Worm (Caenorhabditis elegans) whole organism, L3 larva: Measurements from ENCODE around the gene fbxa-190.

Experiments
- R02D3.7 ChIP-seq: fragments of 150-350 bp; optimal IDR thresholded peaks from 2 replicates; lab custom pipeline; 2014; ENCODE audit warnings: missing biosample characterization, missing genetic modification characterization
- ZK546.5 ChIP-seq: sonication (generic microtip); optimal IDR thresholded peaks from 2 replicates; lab custom pipeline; 2017; ENCODE audit warnings: missing biosample characterization, missing genetic modification characterization
- aly-2 ChIP-seq: fragments of 150-350 bp; optimal IDR thresholded peaks from 2 replicates; lab custom pipeline; 2014; ENCODE audit warnings: missing biosample characterization, missing genetic modification characterization
- ama-1 ChIP-seq: fragments of 150-350 bp; optimal IDR thresholded peaks from 2 replicates; lab custom pipeline; 2018
- ceh-16 ChIP-seq: sonication (generic microtip); optimal IDR thresholded peaks from 2 replicates; lab custom pipeline; 2017; ENCODE audit warnings: missing biosample characterization, missing genetic modification characterization
- ceh-28 ChIP-seq: fragments of 150-350 bp; optimal IDR thresholded peaks from 2 replicates; lab custom pipeline; 2014; ENCODE audit warnings: missing biosample characterization, missing genetic modification reagents, missing genetic modification characterization
- ceh-82 ChIP-seq: fragments of 150-350 bp; optimal IDR thresholded peaks from 2 replicates; lab custom pipeline; 2014; ENCODE audit warnings: missing biosample characterization, missing genetic modification characterization
- ceh-9 ChIP-seq: sonication (generic microtip); optimal IDR thresholded peaks from 2 replicates; lab custom pipeline; 2018; ENCODE audit warnings: missing biosample characterization, missing genetic modification characterization
- daf-12 ChIP-seq: fragments of 150-350 bp; optimal IDR thresholded peaks from 2 replicates; lab custom pipeline; 2014; ENCODE audit warnings: missing biosample characterization, missing genetic modification reagents, missing genetic modification characterization
- egl-27 ChIP-seq: sonication (generic microtip); optimal IDR thresholded peaks from 4 replicates; lab custom pipeline; 2017; ENCODE audit warnings: missing biosample characterization, missing genetic modification reagents, missing genetic modification characterization
- egl-5 ChIP-seq: fragments of 150-350 bp; optimal IDR thresholded peaks from 2 replicates; lab custom pipeline; 2017; ENCODE audit warnings: missing biosample characterization, missing genetic modification reagents, missing genetic modification characterization, inconsistent platforms
- elt-1 ChIP-seq: fragments of 150-350 bp; optimal IDR thresholded peaks from 2 replicates; lab custom pipeline; 2014; ENCODE audit warnings: missing biosample characterization, missing genetic modification characterization
- elt-2 ChIP-seq: sonication (generic microtip); optimal IDR thresholded peaks from 2 replicates; lab custom pipeline; 2016; ENCODE audit warnings: missing genetic modification reagents, mild to moderate bottlenecking, missing genetic modification characterization, missing compliant biosample characterization
- elt-3 ChIP-seq, 3 experiments: fragments of 150-350 bp in 1 of 3; sonication (generic microtip) in 2 of 3; optimal IDR thresholded peaks; 2 replicates in 2 of 3; 4 replicates in 1 of 3; lab custom pipeline; 2014 to 2017; ENCODE audit warnings: missing biosample characterization in 3 of 3, missing genetic modification characterization in 3 of 3
- eor-1 ChIP-seq, 2 experiments: fragments of 150-350 bp; optimal IDR thresholded peaks; 2 replicates each; lab custom pipeline; 2014 to 2018; ENCODE audit warnings: missing biosample characterization in 2 of 2, missing genetic modification characterization in 2 of 2
- fkh-10 ChIP-seq: sonication (generic microtip); optimal IDR thresholded peaks from 2 replicates; lab custom pipeline; 2017; ENCODE audit warnings: missing biosample characterization, missing genetic modification reagents, missing genetic modification characterization
- fkh-2 ChIP-seq: fragments of 150-350 bp; optimal IDR thresholded peaks from 2 replicates; lab custom pipeline; 2014; ENCODE audit warnings: missing biosample characterization, missing genetic modification reagents, missing genetic modification characterization
- fos-1 ChIP-seq: fragments of 150-350 bp; optimal IDR thresholded peaks from 2 replicates; lab custom pipeline; 2014; ENCODE audit warnings: missing biosample characterization, missing genetic modification characterization
- hmg-11 ChIP-seq: sonication (generic microtip); optimal IDR thresholded peaks from 2 replicates; lab custom pipeline; 2016; ENCODE audit warnings: missing genetic modification characterization, missing compliant biosample characterization
- jun-1 ChIP-seq: fragments of 150-350 bp; optimal IDR thresholded peaks from 2 replicates; lab custom pipeline; 2014; ENCODE audit warnings: missing biosample characterization, missing genetic modification reagents, missing genetic modification characterization
- lin-15B ChIP-seq: fragments of 150-350 bp; optimal IDR thresholded peaks from 2 replicates; lab custom pipeline; 2014; ENCODE audit warnings: missing biosample characterization, missing genetic modification characterization
- lin-39 ChIP-seq: fragments of 150-350 bp; optimal IDR thresholded peaks from 2 replicates; lab custom pipeline; 2018; ENCODE audit warnings: missing biosample characterization, missing genetic modification reagents, missing genetic modification characterization
- lsy-12 ChIP-seq: sonication (generic microtip); optimal IDR thresholded peaks from 2 replicates; lab custom pipeline; 2016; ENCODE audit warnings: mild to moderate bottlenecking, missing genetic modification characterization, missing compliant biosample characterization
- mdl-1 ChIP-seq: fragments of 150-350 bp; optimal IDR thresholded peaks from 2 replicates; lab custom pipeline; 2014; ENCODE audit warnings: missing biosample characterization, missing genetic modification characterization
- mml-1 ChIP-seq: fragments of 150-350 bp; sonication (generic microtip); optimal IDR thresholded peaks from 3 replicates; lab custom pipeline; 2014; ENCODE audit warnings: missing biosample characterization, missing genetic modification characterization
- nfya-1 ChIP-seq: sonication (generic microtip); optimal IDR thresholded peaks from 2 replicates; lab custom pipeline; 2017; ENCODE audit warnings: missing genetic modification characterization, mild to moderate bottlenecking, missing compliant biosample characterization, antibody characterized with exemption, moderate library complexity; ENCODE audit not compliant: insufficient read depth
- nhr-11 ChIP-seq: fragments of 150-350 bp; optimal IDR thresholded peaks from 2 replicates; lab custom pipeline; 2014; ENCODE audit warnings: missing biosample characterization, missing genetic modification characterization
- nhr-12 ChIP-seq: fragments of 150-350 bp; optimal IDR thresholded peaks from 2 replicates; lab custom pipeline; 2014; ENCODE audit warnings: missing biosample characterization, missing genetic modification characterization
- nhr-23 ChIP-seq: fragments of 150-350 bp; optimal IDR thresholded peaks from 2 replicates; lab custom pipeline; 2014; ENCODE audit warnings: missing biosample characterization, missing genetic modification reagents, missing genetic modification characterization
- nhr-237 ChIP-seq: fragments of 150-350 bp; optimal IDR thresholded peaks from 2 replicates; lab custom pipeline; 2014; ENCODE audit warnings: missing biosample characterization, missing genetic modification characterization
- nhr-25 ChIP-seq: sonication (generic microtip); optimal IDR thresholded peaks from 2 replicates; lab custom pipeline; 2017; ENCODE audit warnings: missing biosample characterization, missing genetic modification characterization
- nhr-28 ChIP-seq: fragments of 150-350 bp; optimal IDR thresholded peaks from 2 replicates; lab custom pipeline; 2014; ENCODE audit warnings: missing biosample characterization, missing genetic modification characterization
- nhr-43 ChIP-seq: sonication (generic microtip); optimal IDR thresholded peaks from 2 replicates; lab custom pipeline; 2016; ENCODE audit warnings: mild to moderate bottlenecking, missing genetic modification characterization, missing compliant biosample characterization; ENCODE audit not compliant: poor library complexity, severe bottlenecking
- nhr-67 ChIP-seq: fragments of 150-350 bp; optimal IDR thresholded peaks from 2 replicates; lab custom pipeline; 2014; ENCODE audit warnings: missing biosample characterization, missing genetic modification characterization
- nhr-76 ChIP-seq: fragments of 150-350 bp; sonication (generic microtip); optimal IDR thresholded peaks from 5 replicates; lab custom pipeline; 2014; ENCODE audit warnings: missing biosample characterization, missing genetic modification characterization
- nhr-77 ChIP-seq: fragments of 150-350 bp; optimal IDR thresholded peaks from 2 replicates; lab custom pipeline; 2014; ENCODE audit warnings: missing biosample characterization, missing genetic modification characterization
- pha-4 ChIP-seq: fragments of 150-350 bp; optimal IDR thresholded peaks from 2 replicates; lab custom pipeline; 2014; ENCODE audit warnings: missing biosample characterization, missing genetic modification reagents, missing genetic modification characterization
- pqm-1 ChIP-seq: fragments of 150-350 bp; optimal IDR thresholded peaks from 2 replicates; lab custom pipeline; 2017; ENCODE audit warnings: missing biosample characterization, missing genetic modification characterization, inconsistent platforms
- sea-2 ChIP-seq: fragments of 150-350 bp; sonication (generic microtip); optimal IDR thresholded peaks from 4 replicates; lab custom pipeline; 2014; ENCODE audit warnings: missing biosample characterization, missing genetic modification reagents, missing genetic modification characterization
- skn-1 ChIP-seq: fragments of 150-350 bp; optimal IDR thresholded peaks from 2 replicates; lab custom pipeline; 2014; ENCODE audit warnings: missing biosample characterization, missing genetic modification characterization
- snpc-4 ChIP-seq: fragments of 150-350 bp; optimal IDR thresholded peaks from 2 replicates; lab custom pipeline; 2014; ENCODE audit warnings: missing biosample characterization, missing genetic modification characterization
- unc-62 ChIP-seq: fragments of 150-350 bp; sonication (generic microtip); optimal IDR thresholded peaks from 4 replicates; lab custom pipeline; 2014; ENCODE audit warnings: missing biosample characterization, missing genetic modification reagents, missing genetic modification characterization
- zag-1 ChIP-seq: fragments of 150-350 bp; optimal IDR thresholded peaks from 2 replicates; lab custom pipeline; 2014; ENCODE audit warnings: missing biosample characterization, missing genetic modification characterization
- ztf-11 ChIP-seq: fragments of 150-350 bp; optimal IDR thresholded peaks from 2 replicates; lab custom pipeline; 2014; ENCODE audit warnings: missing biosample characterization, missing genetic modification characterization
- ztf-4 ChIP-seq: fragments of 150-350 bp; optimal IDR thresholded peaks from 2 replicates; lab custom pipeline; 2014; ENCODE audit warnings: missing biosample characterization, missing genetic modification characterization

Gene fbxa-190

ce11 chrX:1338906-1339673 is 32.7 kb upstream of the fbxa-190 start (continued):
- TF ChIP-seq fkh-10 (GFP tag; lab: Kevin White, UChicago) (no peak), jun-1 (tag; lab: Kevin White, UChicago) (no peak), fos-1 (tag; lab: Kevin White, UChicago) (no peak), mml-1 (tag; lab: Kevin White, UChicago) (no peak), ama-1 (lab: Kevin White, UChicago) (no peak), ceh-28 (tag; lab: Kevin White, UChicago) (no peak)

ce11 chrX:1344321-1344720 is 27.5 kb upstream of the fbxa-190 start, which contains the start of gene ins-39:
ins-39 (minus strand) TSS chrX:1344421.
- TF ChIP-seq hmg-11 (tag; lab: Kevin White, UChicago) = no peak
- TF ChIP-seq mdl-1 (tag; lab: Kevin White, UChicago) = no peak
- no peak for TF ChIP-seq nhr-43 (tag; lab: Kevin White, UChicago)
- no peak for TF ChIP-seq ztf-11 (tag; lab: Kevin White, UChicago)
- no peak for TF ChIP-seq elt-1 (tag; lab: Kevin White, UChicago)
- TF ChIP-seq daf-12 (tag; lab: Kevin White, UChicago) = no peak
- TF ChIP-seq elt-3 (tag; optimal IDR thresholded peaks at IDR 0.05; lab: Kevin White, UChicago) = no peak
- no peak for TF ChIP-seq skn-1 (tag; lab: Kevin White, UChicago)
- TF ChIP-seq nhr-23 (tag; lab: Kevin White, UChicago) = no peak
- no peak for TF ChIP-seq zag-1 (tag; lab: Kevin White, UChicago)
- no peak for TF ChIP-seq ztf-4 (tag; lab: Kevin White, UChicago)
- TF ChIP-seq nhr-25 (tag; lab: Kevin White, UChicago) = no peak
- TF ChIP-seq fkh-10 (GFP tag; lab: Kevin White, UChicago) = no peak
- TF ChIP-seq nhr-76 (tag; lab: Kevin White, UChicago) = no peak
- no peak for TF ChIP-seq eor-1 (tag; optimal IDR thresholded peaks at IDR 0.05; lab: Kevin White, UChicago)
- no peak for TF ChIP-seq nfya-1 (tag; lab: Kevin White, UChicago)
- TF ChIP-seq, all 47 proteins: peak for 0

- TF ChIP-seq ztf-11 (tag; lab: Kevin White, UChicago) = no peak
- peak; percentile 50 to 96 (median 81) for TF ChIP-seq elt-3 (tag; optimal IDR thresholded peaks at IDR 0.05; lab: Kevin White, UChicago)
- TF ChIP-seq lin-15B = peak; percentile 38
- peak; percentile 59 for TF ChIP-seq fkh-2
- TF ChIP-seq egl-27 (tag; lab: Kevin White, UChicago) = peak; percentile 93
- TF ChIP-seq nhr-237 = peak; percentile 72
- peak; percentile 97 for TF ChIP-seq nhr-77 (tag; lab: Kevin White, UChicago)
- peak; percentile 91 for TF ChIP-seq aly-2 (tag; lab: Kevin White, UChicago)
- TF ChIP-seq egl-5 (tag; lab: Kevin White, UChicago) = peak; percentile 83
- TF ChIP-seq nhr-11 = peak; percentile 94
- peak; percentile 78 for TF ChIP-seq elt-2 (tag; lab: Kevin White, UChicago)
- TF ChIP-seq daf-12 (tag; lab: Kevin White, UChicago) = peak; percentile 69
- peak; percentile 92 for TF ChIP-seq nfya-1 (tag; lab: Kevin White, UChicago)
- peak in 1 of 2 experiments; percentile 81 for TF ChIP-seq eor-1 (tag; optimal IDR thresholded peaks at IDR 0.05; lab: Kevin White, UChicago)
- peak; percentile 97 for TF ChIP-seq nhr-23 (tag; lab: Kevin White, UChicago)
- peak; percentile 97 for TF ChIP-seq lin-39 (tag; lab: Kevin White, UChicago)
- TF ChIP-seq nhr-12 (tag; lab: Kevin White, UChicago) = peak; percentile 26
- no peak for TF ChIP-seq ZK546.5 (tag; lab: Kevin White, UChicago)
- peak; percentile 97 for TF ChIP-seq nhr-25 (tag; lab: Kevin White, UChicago)
- TF ChIP-seq lsy-12 = peak; percentile 92
- no peak for TF ChIP-seq ama-1 (lab: Kevin White, UChicago)
- peak; percentile 97 for TF ChIP-seq ceh-82 (tag; lab: Kevin White, UChicago)
- TF ChIP-seq ceh-28 (tag; lab: Kevin White, UChicago) = peak; percentile 99
- peak; percentile 67 for TF ChIP-seq nhr-76 (tag; lab: Kevin White, UChicago)
- TF ChIP-seq ztf-4 (tag; lab: Kevin White, UChicago) = peak; percentile 72
- peak; percentile 97 for TF ChIP-seq hmg-11 (tag; lab: Kevin White, UChicago)
- peak; percentile 81 for TF ChIP-seq nhr-28
- peak; percentile 90 for TF ChIP-seq R02D3.7
- peak; percentile 97 for TF ChIP-seq pha-4 (tag; lab: Kevin White, UChicago)
- TF ChIP-seq snpc-4 (tag; lab: Kevin White, UChicago) = peak; percentile 95
- TF ChIP-seq elt-1 (tag; lab: Kevin White, UChicago) = peak; percentile 79
- peak; percentile 99 for TF ChIP-seq jun-1 (tag; lab: Kevin White, UChicago)
- no peak for TF ChIP-seq sea-2
- peak; percentile 87 for TF ChIP-seq unc-62 (GFP tag; lab: Kevin White, UChicago)
- peak; percentile 43 for TF ChIP-seq nhr-67 (tag; lab: Kevin White, UChicago)
- peak; percentile 77 for TF ChIP-seq pqm-1
- peak; percentile 97 for TF ChIP-seq fkh-10 (GFP tag; lab: Kevin White, UChicago)
- TF ChIP-seq mml-1 (tag; lab: Kevin White, UChicago) = no peak
- peak; percentile 83 for TF ChIP-seq zag-1 (tag; lab: Kevin White, UChicago)
- no peak for TF ChIP-seq ceh-9 (tag; lab: Kevin White, UChicago)
- TF ChIP-seq ceh-16 = peak; percentile 83
Observed at ce11 chrX:1344818-1345217, 27.0 kb upstream of the fbxa-190 start.
